Fruit fly (Drosophila melanogaster) whole organism, prepupa: ENCODE measurements around the gene CG18170.
A peak's percentile ranks its signal among the peaks of the same experiment; 100 is the strongest.

Source experiments
- CG15336 ChIP-seq: fragments of 200-800 bp; sonication (Bioruptor generic); IDR thresholded peaks from 2 replicates; pipeline ENCODE4 v1.3.6; 2022; ENCODE audit warnings: missing biosample characterization, missing genetic modification characterization
- CG1621 ChIP-seq: fragments of 200-800 bp; sonication (Bioruptor generic); optimal IDR thresholded peaks from 3 replicates; lab custom pipeline; 2018; ENCODE audit warnings: missing biosample characterization, mild to moderate bottlenecking, missing genetic modification characterization
- CG31627 ChIP-seq: fragments of 200-800 bp; sonication (Bioruptor generic); optimal IDR thresholded peaks from 3 replicates; lab custom pipeline; 2016; ENCODE audit warnings: missing biosample characterization, missing genetic modification characterization
- CG6792 ChIP-seq: fragments of 200-800 bp; sonication (Bioruptor generic); optimal IDR thresholded peaks from 3 replicates; lab custom pipeline; 2016; ENCODE audit warnings: missing biosample characterization, missing genetic modification characterization
- Ets21C ChIP-seq: fragments of 200-800 bp; sonication (Bioruptor generic); optimal IDR thresholded peaks from 3 replicates; lab custom pipeline; 2016; ENCODE audit warnings: missing biosample characterization, missing genetic modification characterization
- Gug ChIP-seq: fragments of 200-800 bp; sonication (Bioruptor generic); IDR thresholded peaks from 2 replicates; pipeline ENCODE4 v1.3.6; 2022; ENCODE audit warnings: missing biosample characterization, missing genetic modification characterization
- OdsH ChIP-seq: fragments of 200-800 bp; sonication (Bioruptor generic); optimal IDR thresholded peaks from 3 replicates; lab custom pipeline; 2016; ENCODE audit warnings: missing biosample characterization, missing genetic modification characterization
- eg ChIP-seq: fragments of 200-800 bp; sonication (Bioruptor generic); IDR thresholded peaks from 3 replicates; pipeline ENCODE4 v1.3.6; 2022; ENCODE audit warnings: missing biosample characterization, missing genetic modification characterization
- esn ChIP-seq: fragments of 200-800 bp; sonication (Bioruptor generic); optimal IDR thresholded peaks from 2 replicates; lab custom pipeline; 2016; ENCODE audit warnings: missing biosample characterization, mild to moderate bottlenecking, missing genetic modification characterization, moderate library complexity
- fd85E ChIP-seq: fragments of 200-800 bp; sonication (Bioruptor generic); optimal IDR thresholded peaks from 3 replicates; lab custom pipeline; 2016; ENCODE audit warnings: missing biosample characterization, missing genetic modification characterization
- lz ChIP-seq: fragments of 200-800 bp; sonication (Bioruptor generic); optimal IDR thresholded peaks from 3 replicates; lab custom pipeline; 2016; ENCODE audit warnings: missing biosample characterization, missing genetic modification characterization

- TF ChIP-seq CG6792 (GFP tag; lab: Kevin White, UChicago) = no peak
- TF ChIP-seq Ets21C (GFP tag; lab: Kevin White, UChicago) = no peak
- no peak for TF ChIP-seq CG31627 (GFP tag; lab: Kevin White, UChicago)
- TF ChIP-seq fd85E (GFP tag; lab: Kevin White, UChicago) = no peak
- TF ChIP-seq OdsH (GFP tag; lab: Kevin White, UChicago) = no peak
- peak; percentile 80 for TF ChIP-seq eg (GFP tag; lab: Robert Waterston, UW)
- peak; percentile 80 for TF ChIP-seq CG1621 (tag; lab: Kevin White, UChicago)
- TF ChIP-seq esn (GFP tag; lab: Kevin White, UChicago) = no peak
- peak; percentile 13; the same call in 1 of the 2 replicates for TF ChIP-seq Gug
- TF ChIP-seq lz = no peak
- peak; percentile 43; the same call in 1 of the 2 replicates for TF ChIP-seq CG15336 (GFP tag; lab: Robert Waterston, UW)
These were observed 50.0 kb downstream of the CG18170 start, which contains the start of the genes CG7970 and Vta1 for dm6 chr3L:1652700-1653200.
